Worm (Caenorhabditis elegans) whole organism, L4/young adult: ENCODE measurements around the gene aakg-4.

Experiments
- W03F9.2 ChIP-seq: fragments of 150-350 bp; optimal IDR thresholded peaks from 2 replicates; lab custom pipeline; 2014; ENCODE audit warnings: missing biosample characterization, missing genetic modification characterization
- dao-5 ChIP-seq: sonication (generic microtip); optimal IDR thresholded peaks from 2 replicates; lab custom pipeline; 2016; ENCODE audit warnings: missing genotype, missing genetic modification characterization, moderate library complexity, missing compliant biosample characterization

DNA sequence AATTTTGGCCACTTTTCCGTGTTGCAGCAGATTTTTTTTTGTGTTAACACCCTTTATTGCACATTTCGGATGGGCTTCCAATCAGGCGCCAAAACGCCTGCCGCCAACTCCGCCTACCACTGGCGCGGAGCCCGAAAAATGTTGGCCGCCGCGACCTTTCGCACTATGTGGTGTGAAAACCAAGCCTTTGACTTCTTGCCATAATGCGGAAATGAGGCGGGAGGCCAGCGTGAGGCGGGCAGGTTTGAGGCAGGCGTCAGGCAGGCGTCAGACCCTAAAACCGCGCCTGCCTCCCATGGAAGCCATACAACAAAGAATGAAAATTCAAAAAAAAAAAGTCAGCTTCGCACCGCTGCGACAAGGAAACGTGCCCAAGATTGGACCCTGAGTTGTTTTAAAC, 2.3 kb downstream of the aakg-4 start:
- no peak for TF ChIP-seq dao-5 (tag; lab: Kevin White, UChicago)
- no peak for TF ChIP-seq W03F9.2 (tag; lab: Kevin White, UChicago)
